Worm (Caenorhabditis elegans) whole organism, L4 larva: ENCODE data around the gene fbxa-86.

Experiments
- F10B5.3 ChIP-seq: sonication (generic microtip); optimal IDR thresholded peaks from 2 replicates; lab custom pipeline; 2016; ENCODE audit warnings: mild to moderate bottlenecking, missing genetic modification characterization, missing compliant biosample characterization
- F37D6.2 ChIP-seq: sonication (generic microtip); optimal IDR thresholded peaks from 2 replicates; lab custom pipeline; 2016; ENCODE audit warnings: mild to moderate bottlenecking, missing genetic modification characterization, missing compliant biosample characterization
- F49E8.2 ChIP-seq: sonication (generic microtip); optimal IDR thresholded peaks from 2 replicates; lab custom pipeline; 2016; ENCODE audit warnings: missing compliant biosample characterization, mild to moderate bottlenecking, missing genetic modification characterization, borderline replicate concordance
- R02D3.7 ChIP-seq: fragments of 150-350 bp; sonication (generic microtip); optimal IDR thresholded peaks from 3 replicates; lab custom pipeline; 2014; ENCODE audit warnings: missing biosample characterization, missing genetic modification characterization
- Y75B8A.6 ChIP-seq: fragments of 200-800 bp; sonication (Bioruptor generic); IDR thresholded peaks from 2 replicates; pipeline ENCODE4 v1.3.6; 2022; ENCODE audit warnings: missing genetic modification reagents, missing genetic modification characterization, missing compliant biosample characterization
- aha-1 ChIP-seq: fragments of 150-350 bp; peaks from one replicate; lab custom pipeline; 2014; ENCODE audit warnings: missing biosample characterization, missing genetic modification characterization
- ceh-20 ChIP-seq: fragments of 200-800 bp; sonication (Bioruptor generic); IDR thresholded peaks from 2 replicates; pipeline ENCODE4 v1.3.6; 2022; ENCODE audit warnings: missing genetic modification reagents, missing genetic modification characterization, missing compliant biosample characterization
- ceh-28 ChIP-seq: fragments of 150-350 bp; optimal IDR thresholded peaks from 2 replicates; lab custom pipeline; 2014; ENCODE audit warnings: missing biosample characterization, missing genetic modification reagents, missing genetic modification characterization
- ceh-44 ChIP-seq: fragments of 200-800 bp; sonication (Bioruptor generic); IDR thresholded peaks from 2 replicates; pipeline ENCODE4 v1.3.6; 2022; ENCODE audit warnings: missing genetic modification reagents, missing genetic modification characterization, missing compliant biosample characterization
- ceh-82 ChIP-seq: sonication (generic microtip); optimal IDR thresholded peaks from 2 replicates; lab custom pipeline; 2017; ENCODE audit warnings: missing biosample characterization, missing genetic modification characterization
- ces-1 ChIP-seq: fragments of 150-350 bp; sonication (generic microtip); optimal IDR thresholded peaks from 4 replicates; lab custom pipeline; 2014; ENCODE audit warnings: missing biosample characterization, missing genetic modification reagents, missing genetic modification characterization
- daf-16 ChIP-seq, 3 experiments: sonication (generic microtip); optimal IDR thresholded peaks; 2 replicates each; lab custom pipeline; 2016 to 2017; ENCODE audit warnings: missing genetic modification characterization in 3 of 3, missing genetic modification reagents in 3 of 3, mild to moderate bottlenecking in 2 of 3, missing compliant biosample characterization in 2 of 3, missing biosample characterization in 1 of 3, moderate library complexity in 1 of 3
- daf-8 ChIP-seq: fragments of 200-800 bp; sonication (Bioruptor generic); IDR thresholded peaks from 2 replicates; pipeline ENCODE4 v1.3.6; 2022; ENCODE audit warnings: missing genetic modification characterization, missing compliant biosample characterization
- dmd-6 ChIP-seq: fragments of 200-800 bp; sonication (Bioruptor generic); IDR thresholded peaks from 2 replicates; pipeline ENCODE4 v1.3.6; 2022; ENCODE audit warnings: missing genetic modification reagents, missing genetic modification characterization, missing compliant biosample characterization
- gei-8 ChIP-seq: fragments of 200-800 bp; sonication (Bioruptor generic); optimal IDR thresholded peaks from 2 replicates; lab custom pipeline; 2018; ENCODE audit warnings: mild to moderate bottlenecking, missing genetic modification characterization, missing compliant biosample characterization
- lim-7 ChIP-seq: fragments of 200-800 bp; sonication (Bioruptor generic); IDR thresholded peaks from 2 replicates; pipeline ENCODE4 v1.3.6; 2022; ENCODE audit warnings: missing genetic modification characterization, missing compliant biosample characterization
- lin-13 ChIP-seq: fragments of 150-350 bp; optimal IDR thresholded peaks from 2 replicates; lab custom pipeline; 2014; ENCODE audit warnings: missing biosample characterization, missing genetic modification reagents, missing genetic modification characterization
- lir-3 ChIP-seq: sonication (generic microtip); optimal IDR thresholded peaks from 2 replicates; lab custom pipeline; 2016; ENCODE audit warnings: mild to moderate bottlenecking, missing genetic modification characterization, missing compliant biosample characterization
- mdl-1 ChIP-seq, 2 experiments: fragments of 150-350 bp in 1 of 2; sonication (generic microtip) in 1 of 2; optimal IDR thresholded peaks; 2 replicates each; lab custom pipeline; 2014 to 2017; ENCODE audit warnings: missing biosample characterization in 2 of 2, missing genetic modification characterization in 2 of 2
- mes-2 ChIP-seq: sonication (generic microtip); optimal IDR thresholded peaks from 2 replicates; lab custom pipeline; 2016; ENCODE audit warnings: missing genotype, mild to moderate bottlenecking, missing genetic modification characterization, missing compliant biosample characterization; ENCODE audit not compliant: poor library complexity, severe bottlenecking
- mxl-3 ChIP-seq: fragments of 200-800 bp; sonication (Bioruptor generic); optimal IDR thresholded peaks from 2 replicates; lab custom pipeline; 2018; ENCODE audit warnings: mild to moderate bottlenecking, missing genetic modification characterization, missing compliant biosample characterization
- nhr-10 ChIP-seq: fragments of 150-350 bp; optimal IDR thresholded peaks from 2 replicates; lab custom pipeline; 2014; ENCODE audit warnings: missing biosample characterization, missing genetic modification characterization
- nhr-111 ChIP-seq: fragments of 200-800 bp; sonication (Bioruptor generic); optimal IDR thresholded peaks from 2 replicates; lab custom pipeline; 2018; ENCODE audit warnings: mild to moderate bottlenecking, missing genetic modification characterization, missing compliant biosample characterization
- nhr-237 ChIP-seq: sonication (generic microtip); optimal IDR thresholded peaks from 2 replicates; lab custom pipeline; 2017; ENCODE audit warnings: missing biosample characterization, missing genetic modification characterization
- nhr-25 ChIP-seq: sonication (generic microtip); optimal IDR thresholded peaks from 2 replicates; lab custom pipeline; 2017; ENCODE audit warnings: missing genetic modification characterization, mild to moderate bottlenecking, missing compliant biosample characterization, antibody characterized with exemption, moderate library complexity, borderline replicate concordance; ENCODE audit not compliant: insufficient read depth
- nhr-76 ChIP-seq: fragments of 150-350 bp; optimal IDR thresholded peaks from 2 replicates; lab custom pipeline; 2014; ENCODE audit warnings: missing biosample characterization, missing genetic modification characterization
- pha-4 ChIP-seq, 2 experiments: fragments of 150-350 bp in 1 of 2; fragments of 200-800 bp in 1 of 2; sonication (Bioruptor generic) in 1 of 2; IDR thresholded peaks in 1 of 2; optimal IDR thresholded peaks in 1 of 2; 2 replicates each; pipeline versions ENCODE4 v1.3.6 to Lab custom; 2014 to 2022; ENCODE audit warnings: missing genetic modification characterization in 2 of 2, missing genetic modification reagents in 2 of 2, missing biosample characterization in 1 of 2, missing compliant biosample characterization in 1 of 2
- skn-1 ChIP-seq: fragments of 150-350 bp; optimal IDR thresholded peaks from 2 replicates; lab custom pipeline; 2014; ENCODE audit warnings: missing biosample characterization, missing genetic modification characterization
- snpc-4 ChIP-seq: fragments of 150-350 bp; optimal IDR thresholded peaks from 2 replicates; lab custom pipeline; 2014; ENCODE audit warnings: missing biosample characterization, missing genetic modification characterization
- spr-1 ChIP-seq: sonication (generic microtip); optimal IDR thresholded peaks from 2 replicates; lab custom pipeline; 2016; ENCODE audit warnings: mild to moderate bottlenecking, missing genetic modification characterization, missing compliant biosample characterization
- unc-130 ChIP-seq: sonication (generic microtip); optimal IDR thresholded peaks from 2 replicates; lab custom pipeline; 2016; ENCODE audit warnings: missing genetic modification reagents, missing genetic modification characterization, missing compliant biosample characterization
- ztf-7 ChIP-seq: fragments of 150-350 bp; optimal IDR thresholded peaks from 2 replicates; lab custom pipeline; 2014; ENCODE audit warnings: missing biosample characterization, missing genetic modification characterization

Gene fbxa-86

DNA sequence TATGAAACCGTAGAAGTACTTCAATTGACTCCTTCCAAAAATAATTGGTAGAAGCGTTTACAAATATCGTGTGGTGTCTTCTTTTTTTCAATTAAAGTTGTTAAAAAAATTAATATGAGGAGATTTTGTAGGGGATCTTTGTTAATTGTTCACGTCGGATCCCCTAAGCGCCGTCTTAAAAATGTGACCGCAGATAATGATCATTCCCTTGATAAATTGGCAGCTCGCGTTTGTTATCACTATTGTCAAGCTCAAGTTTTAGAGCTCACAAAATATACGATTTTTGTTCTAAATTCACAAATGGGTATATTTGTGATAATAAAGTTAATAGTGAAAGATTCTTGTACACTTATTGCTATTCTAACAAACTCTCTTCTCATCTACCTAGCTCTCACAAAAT, 28.8 kb downstream of the fbxa-86 start, which contains the start of gene str-159:
str-159 (plus strand) TSS at position 301 of the 400 bp plus-strand sequence.
- TF ChIP-seq lin-13 (GFP tag; lab: Kevin White, UChicago) (no peak), lir-3 (tag; lab: Kevin White, UChicago) (no peak), nhr-237 (tag; lab: Kevin White, UChicago) (no peak), F37D6.2 (tag; lab: Kevin White, UChicago) (no peak), mdl-1 (tag; optimal IDR thresholded peaks at IDR 0.05; lab: Kevin White, UChicago) (no peak), F49E8.2 (tag; lab: Kevin White, UChicago) (no peak)

DNA sequence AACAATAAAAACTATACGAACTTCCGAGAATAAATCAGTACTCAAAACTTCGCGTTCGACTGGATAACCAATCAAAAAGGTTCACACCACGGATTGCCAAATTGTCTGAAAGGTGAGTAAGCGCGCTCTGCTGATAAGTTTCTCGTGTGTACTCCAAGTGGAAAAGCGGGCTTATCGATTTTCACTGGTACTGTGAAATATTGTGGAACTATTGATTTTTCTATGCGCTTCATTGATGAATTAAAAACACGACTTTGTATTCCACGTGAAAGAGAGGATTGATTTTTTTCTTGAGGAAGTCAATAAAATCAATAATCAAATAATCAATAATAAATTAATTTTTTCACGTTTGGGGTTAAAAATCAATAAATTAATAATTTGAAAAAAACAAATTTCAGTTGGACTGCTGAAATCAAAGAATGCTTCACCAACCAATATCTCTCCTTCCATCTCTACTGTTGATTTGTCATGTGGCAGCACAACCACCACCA, 32.1 kb downstream of the fbxa-86 start, which contains the start of gene T08B6.4:
T08B6.4 (plus strand) TSS at position 51 of the 491 bp plus-strand sequence.
- TF ChIP-seq daf-16 (GFP tag; optimal IDR thresholded peaks at IDR 0.05; lab: Kevin White, UChicago), result no peak
- TF ChIP-seq daf-16 (tag; optimal IDR thresholded peaks at IDR 0.05; lab: Kevin White, UChicago), result no peak
- peak; percentile 87 for TF ChIP-seq ceh-28
- TF ChIP-seq aha-1 (tag; lab: Kevin White, UChicago), result peak; percentile 12
- TF ChIP-seq, all 104 proteins: peak for 2

DNA sequence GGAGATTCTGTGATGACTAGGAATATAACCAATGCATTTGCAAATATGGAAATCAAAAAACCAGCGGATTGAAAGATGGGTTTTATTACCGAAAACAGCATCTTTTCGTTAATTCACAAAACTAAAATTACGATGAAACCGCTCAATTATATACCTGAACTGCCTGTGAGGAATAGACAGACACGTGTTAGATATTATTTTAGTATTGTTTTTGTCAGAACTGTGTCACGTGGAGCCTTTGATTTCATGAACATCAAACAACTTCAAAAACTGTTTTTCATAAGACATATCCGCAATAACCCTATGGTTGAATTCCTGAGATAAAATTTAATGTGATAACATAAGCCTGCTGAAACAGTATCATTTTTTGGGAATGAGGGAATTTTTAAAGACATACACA, 33.9 kb downstream of the fbxa-86 start, which contains the start of gene str-161:
str-161 (minus strand) TSS at position 101 of the 400 bp plus-strand sequence.
- TF ChIP-seq nhr-25 (tag; lab: Kevin White, UChicago) (no peak), aha-1 (tag; lab: Kevin White, UChicago) (peak; percentile 52)

DNA sequence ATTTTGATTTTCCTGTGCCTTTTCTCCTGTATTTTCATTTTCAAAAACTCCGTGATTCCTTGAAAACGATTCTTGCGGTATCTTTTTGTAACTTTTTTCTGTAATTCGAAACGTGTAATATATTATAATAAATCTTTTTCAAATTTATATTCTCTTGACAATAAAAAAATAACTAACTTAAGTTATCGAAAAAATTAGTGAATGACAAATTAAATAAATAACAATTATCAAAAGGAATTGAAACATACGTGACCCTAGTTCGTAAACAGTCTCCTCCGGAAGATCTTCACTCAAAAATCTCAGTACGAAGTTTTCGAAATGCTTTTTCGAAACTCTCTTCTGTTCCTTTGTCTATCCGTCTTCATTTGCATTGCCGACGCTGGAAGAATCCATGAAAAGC, 47.3 kb downstream of the fbxa-86 start, which contains the start of gene T08B6.9:
T08B6.9 (plus strand) TSS at position 301 of the 400 bp plus-strand sequence.
- TF ChIP-seq lim-7 (GFP tag; lab: Robert Waterston, UW), result no peak
- no peak for TF ChIP-seq ceh-28
- TF ChIP-seq F10B5.3 (tag; lab: Kevin White, UChicago), result no peak
- TF ChIP-seq pha-4 (GFP tag; IDR thresholded peaks at IDR 0.05; lab: Robert Waterston, UW), result no peak
- no peak for TF ChIP-seq pha-4 (tag; optimal IDR thresholded peaks at IDR 0.05; lab: Kevin White, UChicago)
- TF ChIP-seq nhr-111, result no peak
- TF ChIP-seq ceh-44, result no peak
- TF ChIP-seq spr-1, result no peak
- no peak for TF ChIP-seq daf-8 (GFP tag; lab: Robert Waterston, UW)
- no peak for TF ChIP-seq R02D3.7 (tag; lab: Kevin White, UChicago)
- TF ChIP-seq dmd-6 (GFP tag; lab: Robert Waterston, UW), result no peak
- TF ChIP-seq ceh-20 (GFP tag; lab: Robert Waterston, UW), result no peak
- no peak for TF ChIP-seq skn-1 (tag; lab: Kevin White, UChicago)
- no peak for TF ChIP-seq nhr-10 (tag; lab: Kevin White, UChicago)
- no peak for TF ChIP-seq Y75B8A.6 (GFP tag; lab: Robert Waterston, UW)
- TF ChIP-seq unc-130 (GFP tag; lab: Kevin White, UChicago), result no peak
- no peak for TF ChIP-seq snpc-4 (tag; lab: Kevin White, UChicago)
- TF ChIP-seq mxl-3 (GFP tag; lab: Kevin White, UChicago), result no peak
- TF ChIP-seq nhr-76 (tag; lab: Kevin White, UChicago), result no peak

DNA sequence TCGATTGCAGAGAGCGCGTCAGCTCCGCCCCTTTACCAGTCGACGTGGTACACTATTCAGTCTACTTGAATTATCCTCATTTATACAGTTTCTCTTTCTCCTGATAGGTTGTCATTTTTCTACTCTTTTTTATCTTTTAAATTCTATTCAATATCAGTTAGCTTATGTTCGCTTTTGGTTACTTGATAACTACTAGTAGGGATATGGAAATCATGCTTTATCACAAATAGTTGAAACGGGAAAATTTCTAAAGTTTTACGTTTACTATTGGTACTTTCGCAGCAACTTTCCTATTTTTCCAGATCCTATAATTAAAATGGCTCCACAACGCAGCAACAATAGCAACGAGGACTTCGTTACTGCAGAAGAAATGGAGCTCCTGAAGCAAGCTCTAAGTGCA, 48.2 kb downstream of the fbxa-86 start, which contains the start of gene sgnh-1:
sgnh-1 (plus strand) TSS at position 301 of the 400 bp plus-strand sequence.
- no peak for TF ChIP-seq ztf-7
- TF ChIP-seq ces-1 (GFP tag; lab: Kevin White, UChicago), result no peak
- TF ChIP-seq ceh-82 (tag; lab: Kevin White, UChicago), result no peak
- no peak for TF ChIP-seq mes-2 (tag; lab: Kevin White, UChicago)
- no peak for TF ChIP-seq spr-1
- TF ChIP-seq gei-8 (GFP tag; lab: Kevin White, UChicago), result no peak
- no peak for TF ChIP-seq daf-8 (GFP tag; lab: Robert Waterston, UW)
